Fruit fly (Drosophila melanogaster) whole organism, embryonic: ENCODE results near the gene CecA1.

ENCODE experiments used
- Adf1 ChIP-seq: fragments of 200-800 bp; sonication (Bioruptor generic); IDR thresholded peaks from 2 replicates; pipeline ENCODE4 v1.3.6; 2022; ENCODE audit warnings: missing biosample characterization, missing genetic modification characterization
- Atf-2 ChIP-seq: fragments of 200-800 bp; sonication (Bioruptor generic); optimal IDR thresholded peaks from 2 replicates; lab custom pipeline; 2016; ENCODE audit warnings: missing biosample characterization, missing genetic modification characterization
- CG10366 ChIP-seq: fragments of 200-800 bp; sonication (Bioruptor generic); IDR thresholded peaks from 2 replicates; pipeline ENCODE4 v1.3.6; 2022; ENCODE audit warnings: missing biosample characterization, missing genetic modification characterization
- CG11085 ChIP-seq: fragments of 200-800 bp; sonication (Bioruptor generic); IDR thresholded peaks from 2 replicates; pipeline ENCODE4 v1.3.6; 2022; ENCODE audit warnings: missing biosample characterization, missing genetic modification characterization
- CG11247 ChIP-seq: fragments of 200-800 bp; sonication (Bioruptor generic); IDR thresholded peaks from 2 replicates; pipeline ENCODE4 v1.3.6; 2022; ENCODE audit warnings: missing biosample characterization, missing genetic modification characterization
- CG11696 ChIP-seq: fragments of 200-800 bp; sonication (Bioruptor generic); IDR thresholded peaks from 2 replicates; pipeline ENCODE4 v1.3.6; 2022; ENCODE audit warnings: missing biosample characterization, missing genetic modification characterization
- CG12942 ChIP-seq: fragments of 200-800 bp; sonication (Bioruptor generic); optimal IDR thresholded peaks from 3 replicates; lab custom pipeline; 2016; ENCODE audit warnings: missing biosample characterization, missing genetic modification characterization
- CG13424 ChIP-seq: fragments of 200-800 bp; sonication (Bioruptor generic); optimal IDR thresholded peaks from 2 replicates; lab custom pipeline; 2019; ENCODE audit warnings: missing biosample characterization, mild to moderate bottlenecking, missing genetic modification characterization, moderate library complexity
- CG15073 ChIP-seq: fragments of 200-800 bp; sonication (Bioruptor generic); optimal IDR thresholded peaks from 2 replicates; lab custom pipeline; 2016; ENCODE audit warnings: missing biosample characterization, missing genetic modification characterization
- CG15479 ChIP-seq: fragments of 200-800 bp; sonication (Bioruptor generic); optimal IDR thresholded peaks from 3 replicates; lab custom pipeline; 2019; ENCODE audit warnings: missing biosample characterization, mild to moderate bottlenecking, missing genetic modification characterization, moderate library complexity
- CG16863 ChIP-seq: fragments of 200-800 bp; sonication (Bioruptor generic); optimal IDR thresholded peaks from 3 replicates; lab custom pipeline; 2016; ENCODE audit warnings: missing biosample characterization, missing genetic modification characterization
- CG2116 ChIP-seq: fragments of 200-800 bp; sonication (Bioruptor generic); optimal IDR thresholded peaks from 3 replicates; lab custom pipeline; 2018; ENCODE audit warnings: missing biosample characterization, mild to moderate bottlenecking, missing genetic modification characterization
- CG2199 ChIP-seq: fragments of 200-800 bp; sonication (Bioruptor generic); IDR thresholded peaks from 3 replicates; pipeline ENCODE4 v1.3.6; 2022; ENCODE audit warnings: missing biosample characterization, missing genetic modification characterization
- CG31365 ChIP-seq: fragments of 200-800 bp; sonication (Bioruptor generic); optimal IDR thresholded peaks from 2 replicates; lab custom pipeline; 2018; ENCODE audit warnings: missing biosample characterization, mild to moderate bottlenecking, missing genetic modification characterization
- CG4282 ChIP-seq: fragments of 200-800 bp; sonication (Bioruptor generic); optimal IDR thresholded peaks from 2 replicates; lab custom pipeline; 2016; ENCODE audit warnings: missing biosample characterization, missing genetic modification characterization
- CG7357 ChIP-seq: fragments of 200-800 bp; sonication (Bioruptor generic); IDR thresholded peaks from 3 replicates; pipeline ENCODE4 v1.3.6; 2022; ENCODE audit warnings: missing biosample characterization, missing genetic modification characterization
- CG7786 ChIP-seq: fragments of 200-800 bp; sonication (Bioruptor generic); optimal IDR thresholded peaks from 2 replicates; lab custom pipeline; 2016; ENCODE audit warnings: missing biosample characterization, missing genetic modification characterization
- CG8359 ChIP-seq: fragments of 200-800 bp; sonication (Bioruptor generic); optimal IDR thresholded peaks from 2 replicates; lab custom pipeline; 2017; ENCODE audit warnings: missing biosample characterization, mild to moderate bottlenecking, missing genetic modification characterization, borderline replicate concordance
- D19A ChIP-seq: fragments of 200-800 bp; optimal IDR thresholded peaks from 3 replicates; lab custom pipeline; 2019; ENCODE audit warnings: missing biosample characterization, mild to moderate bottlenecking, missing genetic modification characterization, moderate library complexity
- Dbx ChIP-seq: fragments of 200-800 bp; sonication (Bioruptor generic); IDR thresholded peaks from 3 replicates; pipeline ENCODE4 v1.3.6; 2022; ENCODE audit warnings: missing biosample characterization, missing genetic modification characterization
- Deaf1 ChIP-seq: fragments of 200-800 bp; optimal IDR thresholded peaks from 3 replicates; lab custom pipeline; 2019; ENCODE audit warnings: missing biosample characterization, mild to moderate bottlenecking, missing genetic modification characterization, moderate library complexity
- Fer2 ChIP-seq: fragments of 200-800 bp; sonication (Bioruptor generic); optimal IDR thresholded peaks from 2 replicates; lab custom pipeline; 2018; ENCODE audit warnings: missing biosample characterization, mild to moderate bottlenecking, missing genetic modification characterization, moderate library complexity
- Mad ChIP-seq: fragments of 200-800 bp; sonication (Bioruptor generic); optimal IDR thresholded peaks from 2 replicates; lab custom pipeline; 2016; ENCODE audit warnings: missing biosample characterization, missing genetic modification characterization
- NC2β ChIP-seq: fragments of 200-800 bp; sonication (Bioruptor generic); optimal IDR thresholded peaks from 2 replicates; lab custom pipeline; 2016; ENCODE audit warnings: missing biosample characterization, missing genetic modification characterization
- Nf-YA ChIP-seq: fragments of 200-800 bp; sonication (Bioruptor generic); IDR thresholded peaks from 2 replicates; pipeline ENCODE4 v1.3.6; 2022; ENCODE audit warnings: missing biosample characterization, missing genetic modification characterization
- Ravus ChIP-seq: fragments of 200-800 bp; sonication (Bioruptor generic); IDR thresholded peaks from 2 replicates; pipeline ENCODE4 v1.3.6; 2022; ENCODE audit warnings: missing biosample characterization, missing genetic modification characterization
- Side ChIP-seq: fragments of 200-800 bp; sonication (Bioruptor generic); optimal IDR thresholded peaks from 2 replicates; lab custom pipeline; 2016; ENCODE audit warnings: missing biosample characterization, missing genetic modification characterization
- Sin3A ChIP-seq: fragments of >200 bp; optimal IDR thresholded peaks from 2 replicates; lab custom pipeline; 2018
- Six4 ChIP-seq: fragments of 200-800 bp; sonication (Bioruptor generic); optimal IDR thresholded peaks from 2 replicates; lab custom pipeline; 2016; ENCODE audit warnings: missing biosample characterization, missing genetic modification characterization
- Sry-δ ChIP-seq: fragments of 200-800 bp; sonication (Bioruptor generic); optimal IDR thresholded peaks from 2 replicates; lab custom pipeline; 2016; ENCODE audit warnings: missing biosample characterization, missing genetic modification characterization
- Xrp1 ChIP-seq: fragments of 200-800 bp; sonication (Bioruptor generic); IDR thresholded peaks from 2 replicates; pipeline ENCODE4 v1.3.6; 2022; ENCODE audit warnings: missing biosample characterization, missing genetic modification characterization
- ac ChIP-seq: fragments of 200-800 bp; sonication (Bioruptor generic); optimal IDR thresholded peaks from 3 replicates; lab custom pipeline; 2017; ENCODE audit warnings: missing biosample characterization, mild to moderate bottlenecking, missing genetic modification characterization
- az2 ChIP-seq: fragments of 200-800 bp; sonication (Bioruptor generic); optimal IDR thresholded peaks from 3 replicates; lab custom pipeline; 2016; ENCODE audit warnings: missing biosample characterization, missing genetic modification characterization
- bowl ChIP-seq: fragments of 200-800 bp; sonication (Bioruptor generic); IDR thresholded peaks from 2 replicates; pipeline ENCODE4 v1.3.6; 2022; ENCODE audit warnings: missing biosample characterization, missing genetic modification characterization
- br ChIP-seq: fragments of >200 bp; optimal IDR thresholded peaks from 2 replicates; lab custom pipeline; 2017
- chinmo ChIP-seq: fragments of 200-800 bp; sonication (Bioruptor generic); IDR thresholded peaks from 4 replicates; pipeline ENCODE4 v1.3.6; 2022; ENCODE audit warnings: missing biosample characterization, missing genetic modification characterization; ENCODE audit not compliant: partially characterized antibody
- da ChIP-seq: fragments of 200-800 bp; sonication (Bioruptor generic); optimal IDR thresholded peaks from 2 replicates; lab custom pipeline; 2016; ENCODE audit warnings: missing biosample characterization, missing genetic modification characterization
- dan ChIP-seq: fragments of 200-800 bp; sonication (Bioruptor generic); IDR thresholded peaks from 2 replicates; pipeline ENCODE4 v1.3.6; 2022; ENCODE audit warnings: missing biosample characterization, missing genetic modification characterization
- dati ChIP-seq: fragments of 200-800 bp; sonication (Bioruptor generic); IDR thresholded peaks from 2 replicates; pipeline ENCODE4 v1.3.6; 2022; ENCODE audit warnings: missing biosample characterization, missing genetic modification characterization
- disco-r ChIP-seq: fragments of 200-800 bp; sonication (Bioruptor generic); optimal IDR thresholded peaks from 2 replicates; lab custom pipeline; 2016; ENCODE audit warnings: missing biosample characterization, missing genetic modification characterization
- esg ChIP-seq: fragments of 200-800 bp; sonication (Bioruptor generic); conservative IDR thresholded peaks from 2 replicates; pipeline ENCODE4 v1.3.6; 2022; ENCODE audit warnings: missing biosample characterization, missing genetic modification characterization
- ewg ChIP-seq: fragments of 200-800 bp; sonication (Bioruptor generic); optimal IDR thresholded peaks from 3 replicates; lab custom pipeline; 2017; ENCODE audit warnings: mild to moderate bottlenecking, missing biosample characterization, missing genetic modification reagents, missing genetic modification characterization
- h ChIP-seq: fragments of >200 bp; optimal IDR thresholded peaks from 2 replicates; lab custom pipeline; 2017
- her ChIP-seq: fragments of 200-800 bp; sonication (Bioruptor generic); optimal IDR thresholded peaks from 2 replicates; lab custom pipeline; 2016; ENCODE audit warnings: missing biosample characterization, missing genetic modification characterization
- ind ChIP-seq: fragments of 200-800 bp; sonication (Bioruptor generic); optimal IDR thresholded peaks from 3 replicates; lab custom pipeline; 2016; ENCODE audit warnings: missing biosample characterization, missing genetic modification characterization
- jing ChIP-seq: fragments of 200-800 bp; sonication (Bioruptor generic); optimal IDR thresholded peaks from 2 replicates; lab custom pipeline; 2018; ENCODE audit warnings: missing biosample characterization, mild to moderate bottlenecking, missing genetic modification characterization
- kah ChIP-seq: fragments of 200-800 bp; sonication (Bioruptor generic); optimal IDR thresholded peaks from 2 replicates; lab custom pipeline; 2018; ENCODE audit warnings: missing biosample characterization, mild to moderate bottlenecking, missing genetic modification characterization
- luna ChIP-seq: fragments of 200-800 bp; sonication (Bioruptor generic); optimal IDR thresholded peaks from 2 replicates; lab custom pipeline; 2016; ENCODE audit warnings: missing biosample characterization, missing genetic modification characterization
- nau ChIP-seq: fragments of 200-800 bp; sonication (Bioruptor generic); optimal IDR thresholded peaks from 3 replicates; lab custom pipeline; 2017; ENCODE audit warnings: missing biosample characterization, mild to moderate bottlenecking, missing genetic modification characterization, missing genetic modification reagents
- onecut ChIP-seq: fragments of 200-800 bp; sonication (Bioruptor generic); IDR thresholded peaks from 2 replicates; pipeline ENCODE4 v1.3.6; 2022; ENCODE audit warnings: missing biosample characterization, missing genetic modification characterization
- tap ChIP-seq: fragments of 200-800 bp; optimal IDR thresholded peaks from 3 replicates; lab custom pipeline; 2019; ENCODE audit warnings: missing biosample characterization, mild to moderate bottlenecking, missing genetic modification characterization, moderate library complexity

Gene CecA1

DNA sequence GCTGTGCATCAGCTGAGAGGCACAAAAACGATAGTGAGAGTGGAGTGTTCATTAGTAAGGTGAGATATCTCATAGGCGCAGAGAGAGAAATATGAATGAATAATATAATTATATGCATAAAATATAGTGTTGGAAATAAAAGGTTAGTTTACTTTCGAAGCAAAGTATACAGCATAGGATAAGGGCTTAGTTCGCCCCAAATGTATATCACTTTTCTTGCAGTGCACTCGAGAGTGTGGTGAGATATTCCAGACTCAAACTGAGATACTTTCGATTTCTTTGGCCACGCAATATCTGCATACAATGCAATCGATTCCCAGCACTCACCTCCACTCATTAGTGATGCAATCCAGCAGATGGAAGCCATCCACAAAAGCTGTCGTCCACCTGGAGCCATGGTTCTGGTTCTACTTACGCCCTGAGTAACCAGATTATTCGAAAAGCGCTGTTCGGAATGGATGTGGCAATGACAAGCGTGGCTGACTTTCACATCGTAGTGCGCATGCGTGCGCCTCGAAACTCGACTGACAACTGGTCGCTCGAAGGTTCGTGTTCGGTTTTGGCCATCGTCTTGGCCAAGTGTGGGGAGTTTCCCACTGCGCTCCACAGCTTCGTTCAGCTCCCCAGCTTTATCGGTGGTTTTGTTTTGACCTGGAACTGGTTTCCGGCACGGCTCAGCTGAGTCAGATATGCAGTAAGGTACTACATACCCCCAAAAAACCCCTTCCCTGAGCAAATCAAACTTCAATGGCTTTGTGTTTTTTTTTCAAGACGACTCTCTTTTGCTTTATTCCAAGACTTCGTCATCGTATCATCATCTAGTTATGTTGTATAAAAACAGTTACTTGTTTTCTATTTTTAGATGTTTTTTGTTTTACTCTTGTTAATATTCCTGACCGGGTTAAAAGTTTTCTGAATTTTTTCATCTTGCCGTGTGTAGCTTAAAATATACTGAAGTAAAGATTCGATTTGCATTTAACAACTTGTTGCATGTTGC, 39.7 kb upstream of the CecA1 start, which contains the start of gene Rsod (continued):
- TF ChIP-seq Mad (GFP tag; lab: Kevin White, UChicago) (no peak), h (lab: Kevin White, UChicago) (no peak), Nf-YA (GFP tag; lab: Robert Waterston, UW) (peak; percentile 27; the same call in 1 of the 2 replicates), onecut (GFP tag; lab: Robert Waterston, UW) (peak; percentile 66), her (GFP tag; lab: Kevin White, UChicago) (no peak), Atf-2 (GFP tag; lab: Kevin White, UChicago) (no peak), CG15073 (GFP tag; lab: Kevin White, UChicago) (no peak), ac (GFP tag; lab: Kevin White, UChicago) (no peak), CG11696 (GFP tag; lab: Robert Waterston, UW) (no peak), D19A (tag; lab: Kevin White, UChicago) (peak; percentile 94), CG13424 (tag; lab: Kevin White, UChicago) (peak; percentile 56), NC2β (GFP tag; lab: Kevin White, UChicago) (no peak), Xrp1 (GFP tag; lab: Robert Waterston, UW) (peak; percentile 87), dan (GFP tag; lab: Robert Waterston, UW) (no peak), CG31365 (no peak), Dbx (GFP tag; lab: Robert Waterston, UW) (no peak), Side (GFP tag; lab: Kevin White, UChicago) (no peak), ind (peak; percentile 31), CG16863 (GFP tag; lab: Kevin White, UChicago) (peak; percentile 7), CG2199 (GFP tag; lab: Robert Waterston, UW) (no peak), tap (tag; lab: Kevin White, UChicago) (peak; percentile 36), bowl (peak; percentile 47), CG8359 (GFP tag; lab: Kevin White, UChicago) (peak; percentile 25), Six4 (peak; percentile 23), CG7357 (GFP tag; lab: Robert Waterston, UW) (peak; percentile 56), kah (GFP tag; lab: Kevin White, UChicago) (no peak), Fer2 (no peak), Sin3A (no peak), CG4282 (GFP tag; lab: Kevin White, UChicago) (no peak), da (GFP tag; lab: Kevin White, UChicago) (no peak), luna (no peak), CG7786 (no peak), disco-r (GFP tag; lab: Kevin White, UChicago) (no peak), Adf1 (GFP tag; lab: Robert Waterston, UW) (no peak), CG12942 (GFP tag; lab: Kevin White, UChicago) (no peak), br (no peak), Sry-δ (GFP tag; lab: Kevin White, UChicago) (no peak), esg (GFP tag; lab: Robert Waterston, UW) (peak; percentile 74), Deaf1 (tag; lab: Kevin White, UChicago) (peak; percentile 83), ewg (GFP tag; lab: Kevin White, UChicago) (peak; percentile 40), jing (GFP tag; lab: Kevin White, UChicago) (peak; percentile 15), CG11085 (GFP tag; lab: Robert Waterston, UW) (0 out of 2 replicates have a peak, but pooled peaks have one; percentile 45), CG15479 (GFP tag; lab: Kevin White, UChicago) (no peak), CG10366 (peak; percentile 79), dati (GFP tag; lab: Robert Waterston, UW) (no peak), nau (GFP tag; lab: Kevin White, UChicago) (no peak), CG11247 (GFP tag; lab: Robert Waterston, UW) (peak; percentile 44), az2 (GFP tag; lab: Kevin White, UChicago) (peak; percentile 56), chinmo (GFP tag; lab: Robert Waterston, UW) (peak; percentile 87; the same call in 2 of the 4 replicates), Ravus (GFP tag; lab: Robert Waterston, UW) (no peak; the same call in 1 of the 2 replicates), CG2116 (GFP tag; lab: Kevin White, UChicago) (peak; percentile 5)
